Fruit fly (Drosophila melanogaster): ENCODE data around the gene Got2.
A peak's percentile ranks its signal among the peaks of the same experiment; 100 is the strongest.

Gene Got2

DNA sequence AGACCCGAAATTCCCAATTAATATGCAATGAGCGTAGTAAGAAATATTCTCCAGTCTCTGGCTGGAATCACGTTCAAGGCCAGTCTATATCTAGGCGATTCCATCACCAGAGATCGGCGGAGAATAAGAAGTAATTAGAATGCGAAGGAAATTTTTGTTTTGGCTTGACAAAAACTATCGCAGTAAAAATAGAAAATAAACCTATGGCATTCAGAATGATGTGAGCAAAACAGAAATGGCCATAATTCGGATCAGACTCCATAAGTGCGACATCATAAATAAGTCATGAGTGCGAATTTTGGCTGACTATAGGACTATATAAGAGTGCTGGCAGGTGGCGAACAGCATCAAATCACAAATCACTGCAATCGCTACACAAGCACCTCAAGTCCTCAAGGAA lies 20.6 kb upstream of the Got2 start, which contains the start of gene Nplp4:
Gene Nplp4 (plus strand): TSS at position 301 of the 400 bp plus-strand sequence.
- TF ChIP-seq kay (GFP tag; ENCODE audit: borderline replicate concordance): no peak
- no peak for TF ChIP-seq toe (GFP tag; optimal IDR thresholded peaks at IDR 0.05)
- no peak for TF ChIP-seq CG1620 (GFP tag; optimal IDR thresholded peaks at IDR 0.05)
- no peak for TF ChIP-seq Clk (GFP tag; optimal IDR thresholded peaks at IDR 0.05)
- TF ChIP-seq Hr96 (GFP tag; optimal IDR thresholded peaks at IDR 0.05): no peak
- no peak for TF ChIP-seq CG11617 (GFP tag; optimal IDR thresholded peaks at IDR 0.05)

DNA sequence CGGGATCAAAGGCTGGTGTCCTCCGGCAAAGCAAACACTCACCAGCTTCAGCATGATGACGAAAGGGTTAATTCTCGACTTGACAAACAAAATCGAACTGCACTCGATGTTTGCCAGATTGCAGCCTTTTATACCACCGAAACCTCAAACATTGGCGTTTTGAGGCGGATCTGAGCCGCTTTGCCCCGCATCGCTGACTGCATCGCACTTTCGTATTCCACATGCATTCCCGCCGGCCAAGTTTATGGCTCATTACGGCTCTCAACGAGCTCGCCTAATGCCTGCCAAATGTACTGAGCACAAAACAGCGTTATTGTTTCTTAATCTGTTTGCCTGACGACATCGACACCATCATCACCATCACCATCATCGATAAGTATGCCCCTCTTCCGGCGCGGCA lies 19.5 kb upstream of the Got2 start, which contains the start of gene CG15353:
Gene CG15353 (minus strand): TSS at position 101 of the 400 bp plus-strand sequence.
- no peak for TF ChIP-seq CG5204 (GFP tag; optimal IDR thresholded peaks at IDR 0.05)
- no peak for TF ChIP-seq pad (GFP tag; optimal IDR thresholded peaks at IDR 0.05)
- TF ChIP-seq CG12768 (GFP tag; optimal IDR thresholded peaks at IDR 0.05): no peak
- TF ChIP-seq ovo (GFP tag; optimal IDR thresholded peaks at IDR 0.05): no peak
- TF ChIP-seq bab1 (GFP tag; optimal IDR thresholded peaks at IDR 0.05): no peak
- no peak for TF ChIP-seq CG14711 (tag; optimal IDR thresholded peaks at IDR 0.05)
- TF ChIP-seq kay (GFP tag; ENCODE audit: borderline replicate concordance): no peak
- no peak for TF ChIP-seq Crg-1 (GFP tag; optimal IDR thresholded peaks at IDR 0.05)

DNA sequence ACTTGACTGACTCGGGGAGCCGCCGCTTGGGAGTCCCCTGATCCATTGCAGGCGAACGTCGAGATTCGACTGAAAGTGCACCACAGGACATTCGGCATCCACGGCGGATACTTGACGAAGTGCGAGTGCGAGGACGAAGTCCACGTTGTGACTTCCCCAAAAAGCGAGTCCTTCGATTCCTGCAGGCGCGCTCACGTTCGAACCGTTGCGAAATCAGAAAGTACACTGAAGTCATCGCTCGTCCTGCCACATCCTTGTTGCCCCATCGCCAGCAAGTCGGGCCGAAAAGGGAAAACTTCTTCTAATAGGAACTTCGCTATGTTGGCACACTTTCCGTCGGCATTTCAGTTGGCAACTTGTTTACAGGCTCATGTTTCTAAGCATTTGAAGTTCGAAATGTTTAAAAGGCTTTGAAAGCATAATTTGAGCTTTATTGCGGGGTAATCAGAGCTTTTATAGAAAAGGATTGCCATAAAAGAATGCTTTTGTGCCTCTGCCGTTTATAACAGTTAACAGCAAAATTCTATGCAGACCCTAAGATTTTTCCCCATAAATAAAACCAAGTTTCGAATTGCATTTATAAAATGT lies 18.6 kb upstream of the Got2 start, which contains the start of gene CG33543:
Gene CG33543 (minus strand): TSS at position 232 of the 588 bp plus-strand sequence.
- peak; percentile 62 for TF ChIP-seq pad (GFP tag; optimal IDR thresholded peaks at IDR 0.05)
- TF ChIP-seq CG12768 (GFP tag; optimal IDR thresholded peaks at IDR 0.05): no peak

DNA sequence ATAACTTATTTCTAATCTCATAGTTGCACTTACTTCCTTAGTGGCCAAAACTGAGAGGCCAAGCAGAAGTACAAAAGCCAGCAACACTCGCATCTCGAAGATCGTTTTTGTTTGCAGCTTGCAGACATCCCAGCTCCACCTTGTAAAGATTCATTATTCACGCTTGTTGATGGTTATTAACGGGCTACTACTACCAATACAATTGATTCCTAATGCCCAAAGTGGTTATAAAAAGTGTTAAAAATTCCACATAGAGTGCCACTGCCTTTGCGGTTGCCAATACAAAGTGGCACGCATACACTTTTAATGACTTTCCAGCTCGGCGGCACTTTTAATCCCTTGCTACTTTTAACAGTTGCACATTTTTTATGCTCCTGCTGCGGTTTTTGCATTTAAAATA lies 4.5 kb upstream of the Got2 start, which contains the start of gene Obp22a:
Gene Obp22a (minus strand): TSS at position 101 of the 400 bp plus-strand sequence.
- no peak for TF ChIP-seq bab1 (GFP tag; optimal IDR thresholded peaks at IDR 0.05)
- TF ChIP-seq toe (GFP tag; optimal IDR thresholded peaks at IDR 0.05): no peak
- TF ChIP-seq cic (GFP tag; optimal IDR thresholded peaks at IDR 0.05): no peak
- no peak for TF ChIP-seq Hr96 (GFP tag; optimal IDR thresholded peaks at IDR 0.05)
- TF ChIP-seq cnc (optimal IDR thresholded peaks at IDR 0.05): no peak
- TF ChIP-seq tj (GFP tag; optimal IDR thresholded peaks at IDR 0.05): no peak
- no peak for TF ChIP-seq CG1620 (GFP tag; optimal IDR thresholded peaks at IDR 0.05)
- TF ChIP-seq Clk (GFP tag; optimal IDR thresholded peaks at IDR 0.05): no peak
- no peak for TF ChIP-seq CG7101 (tag; optimal IDR thresholded peaks at IDR 0.05)
- no peak for TF ChIP-seq CG33017 (tag; optimal IDR thresholded peaks at IDR 0.05)
- no peak for TF ChIP-seq CG12768 (GFP tag; optimal IDR thresholded peaks at IDR 0.05)
- no peak for TF ChIP-seq Crg-1 (GFP tag; optimal IDR thresholded peaks at IDR 0.05)
- TF ChIP-seq Mnt (GFP tag; optimal IDR thresholded peaks at IDR 0.05): no peak
- no peak for TF ChIP-seq kay (GFP tag; ENCODE audit: borderline replicate concordance)
- no peak for TF ChIP-seq ovo (GFP tag; optimal IDR thresholded peaks at IDR 0.05)

DNA sequence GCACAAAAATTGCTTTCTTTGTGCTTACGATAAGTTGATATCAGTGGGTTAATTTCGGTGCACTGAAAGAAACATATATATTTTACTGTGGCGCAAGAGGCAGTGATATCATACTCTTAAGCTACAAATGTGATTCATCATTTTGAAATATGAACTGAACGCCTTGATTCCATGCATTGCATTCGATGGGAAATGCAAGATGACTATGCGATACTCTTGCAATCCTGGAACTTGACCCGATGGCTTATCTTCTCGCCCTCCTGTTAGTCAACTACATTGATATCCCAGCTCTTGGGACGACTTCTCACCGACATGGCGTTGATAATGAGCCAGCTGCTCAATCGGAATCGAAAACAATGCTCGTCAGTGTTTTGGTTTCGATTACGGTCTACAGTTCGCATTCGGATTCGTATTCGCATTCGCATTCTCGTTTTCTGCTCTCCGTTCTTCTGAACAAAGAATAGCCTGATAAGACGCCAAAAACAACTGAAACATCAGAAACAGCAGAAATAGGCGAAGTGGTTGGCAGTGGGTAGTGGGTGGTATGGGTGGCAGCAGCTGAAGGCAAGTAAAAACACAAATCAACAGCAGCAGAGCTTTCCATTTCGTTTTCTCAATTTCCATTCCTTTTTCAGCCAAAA lies 1.8 kb upstream of the Got2 start:
- no peak for TF ChIP-seq CG11617 (GFP tag; optimal IDR thresholded peaks at IDR 0.05)
- TF ChIP-seq toe (GFP tag; optimal IDR thresholded peaks at IDR 0.05): no peak
- TF ChIP-seq Hr96 (GFP tag; optimal IDR thresholded peaks at IDR 0.05): no peak
- no peak for TF ChIP-seq CG7045 (GFP tag; optimal IDR thresholded peaks at IDR 0.05)
- no peak for TF ChIP-seq pad (GFP tag; optimal IDR thresholded peaks at IDR 0.05)
- TF ChIP-seq CG1620 (GFP tag; optimal IDR thresholded peaks at IDR 0.05): no peak
- no peak for TF ChIP-seq Clk (GFP tag; optimal IDR thresholded peaks at IDR 0.05)
- no peak for TF ChIP-seq CG33017 (tag; optimal IDR thresholded peaks at IDR 0.05)
- no peak for TF ChIP-seq kay (GFP tag; ENCODE audit: borderline replicate concordance)
- TF ChIP-seq CG12768 (GFP tag; optimal IDR thresholded peaks at IDR 0.05): no peak
- no peak for TF ChIP-seq CG7101 (tag; optimal IDR thresholded peaks at IDR 0.05)
- TF ChIP-seq ovo (GFP tag; optimal IDR thresholded peaks at IDR 0.05): no peak
- peak in 1 of 2 experiments; percentile 25 for TF ChIP-seq cnc (optimal IDR thresholded peaks at IDR 0.05)
- no peak for TF ChIP-seq CG14711 (tag; optimal IDR thresholded peaks at IDR 0.05)
- TF ChIP-seq cic (GFP tag; optimal IDR thresholded peaks at IDR 0.05): no peak
- peak; percentile 32 for TF ChIP-seq tj (GFP tag; optimal IDR thresholded peaks at IDR 0.05)
- no peak for TF ChIP-seq Crg-1 (GFP tag; optimal IDR thresholded peaks at IDR 0.05)
- no peak for TF ChIP-seq CG5204 (GFP tag; optimal IDR thresholded peaks at IDR 0.05)
- TF ChIP-seq Mnt (GFP tag; optimal IDR thresholded peaks at IDR 0.05): no peak
- TF ChIP-seq bab1 (GFP tag; optimal IDR thresholded peaks at IDR 0.05): peak; percentile 25

DNA sequence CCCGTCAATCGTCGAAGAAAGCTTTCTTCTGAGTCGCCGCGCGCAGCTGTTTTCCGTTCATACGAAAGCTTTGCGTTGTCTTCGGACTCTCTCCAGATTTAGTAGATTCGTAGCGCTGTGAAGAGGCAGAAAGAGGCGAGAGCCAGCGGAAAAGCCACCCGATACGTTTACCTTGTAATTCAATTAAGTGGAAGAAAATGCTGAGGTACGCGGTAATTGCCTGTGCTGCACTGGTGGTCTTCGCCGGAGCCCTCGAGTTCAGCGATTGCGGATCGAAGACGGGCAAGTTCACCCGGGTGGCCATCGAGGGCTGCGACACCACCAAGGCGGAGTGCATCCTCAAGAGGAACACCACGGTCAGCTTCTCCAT lies 619 bp upstream of the Got2 start, which contains the start of gene Npc2a:
Gene Npc2a (plus strand): TSS at position 99 of the 370 bp plus-strand sequence.
- peak; percentile 98 for TF ChIP-seq tj (GFP tag; optimal IDR thresholded peaks at IDR 0.05)
- TF ChIP-seq bab1 (GFP tag; optimal IDR thresholded peaks at IDR 0.05): peak; percentile 56
- TF ChIP-seq cic (GFP tag; optimal IDR thresholded peaks at IDR 0.05): no peak
